In genomic region chrIII:12139471-12139870, ce11 we compare ENCODE assay signal across 6 worm cellular contexts.
A peak's percentile ranks its signal among the peaks of the same experiment; 100 is the strongest.
TF ChIP-seq lines count a peak whose summit lies in the region.

No protein-coding gene starts in this region.

TF ChIP-seq in whole organism, L1 larva, 84 proteins besides CTCF, POLR2A, EP300 and RAD21:
- TF ChIP-seq efl-1 (optimal IDR thresholded peaks at IDR 0.05; lab: Kevin White, UChicago) (no peak), efl-1 (GFP tag; optimal IDR thresholded peaks at IDR 0.05 in 1 of 2; lab: Kevin White, UChicago) (peak in 1 of 2 experiments; percentile 61), lin-14 (GFP tag; optimal IDR thresholded peaks at IDR 0.05; lab: Kevin White, UChicago) (peak; percentile 47), blmp-1 (tag; optimal IDR thresholded peaks at IDR 0.05; lab: Kevin White, UChicago) (peak; percentile 15), sox-4 (tag; optimal IDR thresholded peaks at IDR 0.05; lab: Kevin White, UChicago) (no peak), nhr-85 (tag; lab: Kevin White, UChicago) (peak; percentile 42), snu-23 (GFP tag; optimal IDR thresholded peaks at IDR 0.05; lab: Kevin White, UChicago) (peak; percentile 34), mep-1 (tag; optimal IDR thresholded peaks at IDR 0.05; lab: Kevin White, UChicago) (peak; percentile 42), nhr-20 (tag; optimal IDR thresholded peaks at IDR 0.05; lab: Kevin White, UChicago) (peak; percentile 3), lin-15B (tag; optimal IDR thresholded peaks at IDR 0.05; lab: Kevin White, UChicago) (no peak)

TF ChIP-seq in whole organism, L3 larva, 47 proteins besides CTCF, POLR2A, EP300 and RAD21:
- TF ChIP-seq egl-27 (tag; optimal IDR thresholded peaks at IDR 0.05; lab: Kevin White, UChicago) (no peak), nhr-25 (tag; optimal IDR thresholded peaks at IDR 0.05; lab: Kevin White, UChicago) (peak; percentile 31), ztf-11 (tag; optimal IDR thresholded peaks at IDR 0.05; lab: Kevin White, UChicago) (no peak)

TF ChIP-seq in whole organism, L4 larva, 104 proteins besides CTCF, POLR2A, EP300 and RAD21:
- TF ChIP-seq mxl-2 (GFP tag; conservative IDR thresholded peaks at IDR 0.05; lab: Robert Waterston, UW) (no peak), nhr-28 (tag; optimal IDR thresholded peaks at IDR 0.05; lab: Kevin White, UChicago) (peak; percentile 8), unc-130 (GFP tag; optimal IDR thresholded peaks at IDR 0.05; lab: Kevin White, UChicago) (no peak), nhr-10 (tag; optimal IDR thresholded peaks at IDR 0.05; lab: Kevin White, UChicago) (no peak)

TF ChIP-seq in whole organism, early embryonic, 17 proteins besides CTCF, POLR2A, EP300 and RAD21:
- peak; percentile 23 for TF ChIP-seq ceh-36 (tag; optimal IDR thresholded peaks at IDR 0.05; lab: Kevin White, UChicago)
- TF ChIP-seq B0310.2 (tag; optimal IDR thresholded peaks at IDR 0.05; lab: Kevin White, UChicago), result no peak
- TF ChIP-seq tbx-37 (GFP tag; conservative IDR thresholded peaks at IDR 0.05; lab: Robert Waterston, UW), result peak; percentile 29
- TF ChIP-seq aly-1 (tag; optimal IDR thresholded peaks at IDR 0.05; lab: Kevin White, UChicago), result peak; percentile 15
- TF ChIP-seq F13C5.2 (tag; optimal IDR thresholded peaks at IDR 0.05; lab: Kevin White, UChicago), result peak; percentile 24
- TF ChIP-seq hmg-4 (GFP tag; optimal IDR thresholded peaks at IDR 0.05; lab: Kevin White, UChicago), result peak; percentile 35

TF ChIP-seq in whole organism, late embryonic, 69 proteins besides CTCF, POLR2A, EP300 and RAD21:
- TF ChIP-seq pat-9 (tag; optimal IDR thresholded peaks at IDR 0.05; lab: Kevin White, UChicago) (no peak), nfya-1 (tag; optimal IDR thresholded peaks at IDR 0.05; lab: Kevin White, UChicago) (peak; percentile 40), tbx-2 (tag; optimal IDR thresholded peaks at IDR 0.05; lab: Kevin White, UChicago) (peak; percentile 14)

TF ChIP-seq in whole organism, mixed stage, embryonic, 35 proteins besides CTCF, POLR2A, EP300 and RAD21:
- TF ChIP-seq hlh-1 (tag; optimal IDR thresholded peaks at IDR 0.05; lab: Kevin White, UChicago) (peak; percentile 33), nhr-2 (tag; optimal IDR thresholded peaks at IDR 0.05; lab: Kevin White, UChicago) (peak; percentile 86), ham-2 (GFP tag; optimal IDR thresholded peaks at IDR 0.05; lab: Kevin White, UChicago) (no peak)

Comparison
In these comparisons a context has a peak if more than half of its experiments do, and no peak if none do; other contexts are left out.
1. Of the 29 proteins assayed by ChIP-seq in both whole organism, L4 larva and whole organism, L1 larva: peak only in whole organism, L4 larva: nhr-28; only in whole organism, L1 larva: mep-1; in both: none; in neither: 27.